Worm (Caenorhabditis elegans) whole organism, young adult: ENCODE results near the gene fntb-1.
A peak's percentile ranks its signal among the peaks of the same experiment; 100 is the strongest.

Source experiments
- F10E7.11 ChIP-seq: sonication (generic microtip); optimal IDR thresholded peaks from 2 replicates; lab custom pipeline; 2017; ENCODE audit warnings: mild to moderate bottlenecking, missing genetic modification characterization, moderate library complexity, missing compliant biosample characterization
- F37B4.10 ChIP-seq: fragments of 200-800 bp; sonication (Bioruptor generic); IDR thresholded peaks from 2 replicates; pipeline ENCODE4 v1.3.6; 2022; ENCODE audit warnings: missing genetic modification characterization, missing compliant biosample characterization
- F39B2.1 ChIP-seq: fragments of 200-800 bp; sonication (Bioruptor generic); IDR thresholded peaks from 2 replicates; pipeline ENCODE4 v1.3.6; 2022; ENCODE audit warnings: missing genetic modification reagents, missing genetic modification characterization, missing compliant biosample characterization
- F49E8.2 ChIP-seq: sonication (generic microtip); optimal IDR thresholded peaks from 3 replicates; lab custom pipeline; 2017; ENCODE audit warnings: missing genetic modification characterization, mild to moderate bottlenecking, missing compliant biosample characterization, antibody characterized with exemption, moderate library complexity; ENCODE audit not compliant: insufficient read depth
- F52B5.7 ChIP-seq: sonication (generic microtip); optimal IDR thresholded peaks from 2 replicates; lab custom pipeline; 2016; ENCODE audit warnings: mild to moderate bottlenecking, missing genetic modification characterization, missing compliant biosample characterization
- F57C9.4 ChIP-seq: sonication (generic microtip); optimal IDR thresholded peaks from 2 replicates; lab custom pipeline; 2017; ENCODE audit warnings: mild to moderate bottlenecking, missing genetic modification characterization, missing compliant biosample characterization
- K11D2.4 ChIP-seq: fragments of 200-800 bp; sonication (Bioruptor generic); IDR thresholded peaks from 2 replicates; pipeline ENCODE4 v1.3.6; 2022; ENCODE audit warnings: missing genetic modification reagents, missing genetic modification characterization, missing compliant biosample characterization
- K12H6.12 ChIP-seq: fragments of 200-800 bp; sonication (Bioruptor generic); optimal IDR thresholded peaks from 2 replicates; lab custom pipeline; 2018; ENCODE audit warnings: mild to moderate bottlenecking, missing genetic modification characterization, missing compliant biosample characterization
- T26A5.8 ChIP-seq: sonication (generic microtip); optimal IDR thresholded peaks from 2 replicates; lab custom pipeline; 2016; ENCODE audit warnings: missing genetic modification characterization, missing compliant biosample characterization
- Y95B8A.8 ChIP-seq: fragments of 200-800 bp; sonication (Bioruptor generic); IDR thresholded peaks from 2 replicates; pipeline ENCODE4 v1.3.6; 2022; ENCODE audit warnings: missing genetic modification reagents, missing genetic modification characterization, missing compliant biosample characterization
- ZK185.1 ChIP-seq: sonication (generic microtip); optimal IDR thresholded peaks from 2 replicates; lab custom pipeline; 2016; ENCODE audit warnings: mild to moderate bottlenecking, missing genetic modification characterization, missing compliant biosample characterization; ENCODE audit not compliant: poor library complexity, severe bottlenecking
- athp-1 ChIP-seq: sonication (generic microtip); optimal IDR thresholded peaks from 2 replicates; lab custom pipeline; 2017; ENCODE audit warnings: mild to moderate bottlenecking, missing genetic modification characterization, missing compliant biosample characterization
- attf-3 ChIP-seq: fragments of 200-800 bp; sonication (Bioruptor generic); conservative IDR thresholded peaks from 2 replicates; pipeline ENCODE4 v1.3.6; 2022; ENCODE audit warnings: missing genetic modification reagents, missing genetic modification characterization, missing compliant biosample characterization
- attf-5 ChIP-seq: fragments of 200-800 bp; sonication (Bioruptor generic); optimal IDR thresholded peaks from 2 replicates; lab custom pipeline; 2018; ENCODE audit warnings: mild to moderate bottlenecking, missing genetic modification characterization, missing compliant biosample characterization
- bed-1 ChIP-seq: fragments of 200-800 bp; sonication (Bioruptor generic); IDR thresholded peaks from 2 replicates; pipeline ENCODE4 v1.3.6; 2022; ENCODE audit warnings: missing genetic modification reagents, missing genetic modification characterization, missing compliant biosample characterization
- bed-2 ChIP-seq: fragments of 200-800 bp; sonication (Bioruptor generic); IDR thresholded peaks from 2 replicates; pipeline ENCODE4 v1.3.6; 2022; ENCODE audit warnings: missing genetic modification reagents, missing genetic modification characterization, missing compliant biosample characterization
- cebp-2 ChIP-seq: fragments of 200-800 bp; sonication (Bioruptor generic); IDR thresholded peaks from 2 replicates; pipeline ENCODE4 v1.3.6; 2022; ENCODE audit warnings: missing genetic modification characterization, missing compliant biosample characterization
- ceh-100 ChIP-seq: fragments of 200-800 bp; sonication (Bioruptor generic); IDR thresholded peaks from 2 replicates; pipeline ENCODE4 v1.3.6; 2022; ENCODE audit warnings: missing genetic modification reagents, missing genetic modification characterization, missing compliant biosample characterization
- ceh-27 ChIP-seq: fragments of 200-800 bp; sonication (Bioruptor generic); optimal IDR thresholded peaks from 2 replicates; lab custom pipeline; 2018; ENCODE audit warnings: mild to moderate bottlenecking, missing genetic modification characterization, moderate library complexity, missing compliant biosample characterization
- ceh-58 ChIP-seq: fragments of 200-800 bp; sonication (Bioruptor generic); IDR thresholded peaks from 2 replicates; pipeline ENCODE4 v1.3.6; 2022; ENCODE audit warnings: missing genetic modification characterization, missing compliant biosample characterization
- ceh-79 ChIP-seq: sonication (generic microtip); optimal IDR thresholded peaks from 2 replicates; lab custom pipeline; 2017; ENCODE audit warnings: mild to moderate bottlenecking, missing genetic modification characterization, missing compliant biosample characterization
- ceh-91 ChIP-seq: fragments of 200-800 bp; sonication (Bioruptor generic); IDR thresholded peaks from 2 replicates; pipeline ENCODE4 v1.3.6; 2022; ENCODE audit warnings: missing genetic modification reagents, missing genetic modification characterization, missing compliant biosample characterization
- dox-1 ChIP-seq: fragments of 200-800 bp; sonication (Bioruptor generic); IDR thresholded peaks from 2 replicates; pipeline ENCODE4 v1.3.6; 2022; ENCODE audit warnings: missing genetic modification reagents, missing genetic modification characterization, missing compliant biosample characterization
- egl-18 ChIP-seq: fragments of 200-800 bp; sonication (Bioruptor generic); IDR thresholded peaks from 2 replicates; pipeline ENCODE4 v1.3.6; 2022; ENCODE audit warnings: missing genetic modification reagents, missing genetic modification characterization, missing compliant biosample characterization
- ekl-4 ChIP-seq: fragments of 200-800 bp; sonication (Bioruptor generic); IDR thresholded peaks from 2 replicates; pipeline ENCODE4 v1.3.6; 2022; ENCODE audit warnings: missing genetic modification reagents, missing genetic modification characterization, missing compliant biosample characterization
- gei-17 ChIP-seq: fragments of 200-800 bp; sonication (Bioruptor generic); optimal IDR thresholded peaks from 2 replicates; lab custom pipeline; 2018; ENCODE audit warnings: mild to moderate bottlenecking, missing genetic modification characterization, missing compliant biosample characterization
- hlh-12 ChIP-seq: sonication (generic microtip); optimal IDR thresholded peaks from 2 replicates; lab custom pipeline; 2016; ENCODE audit warnings: missing genetic modification characterization, missing compliant biosample characterization
- hmg-1.2 ChIP-seq: fragments of 200-800 bp; sonication (Bioruptor generic); IDR thresholded peaks from 2 replicates; pipeline ENCODE4 v1.3.6; 2022; ENCODE audit warnings: missing genetic modification reagents, missing genetic modification characterization, missing compliant biosample characterization
- hsf-1 ChIP-seq: fragments of 200-800 bp; sonication (Bioruptor generic); IDR thresholded peaks from 2 replicates; pipeline ENCODE4 v1.3.6; 2022; ENCODE audit warnings: missing genetic modification reagents, missing genetic modification characterization, missing compliant biosample characterization
- lin-35 ChIP-seq, 3 experiments: fragments of 150-350 bp in 2 of 3; sonication (generic microtip) in 1 of 3; optimal IDR thresholded peaks; 2 replicates each; lab custom pipeline; 2014 to 2018; ENCODE audit warnings: missing biosample characterization in 3 of 3, missing genetic modification characterization in 3 of 3, missing genetic modification reagents in 3 of 3
- lin-54 ChIP-seq: fragments of 200-800 bp; sonication (Bioruptor generic); optimal IDR thresholded peaks from 2 replicates; lab custom pipeline; 2018; ENCODE audit warnings: mild to moderate bottlenecking, missing genetic modification characterization, missing compliant biosample characterization
- lir-1 ChIP-seq: fragments of 200-800 bp; sonication (Bioruptor generic); conservative IDR thresholded peaks from 2 replicates; pipeline ENCODE4 v1.3.6; 2022; ENCODE audit warnings: missing genetic modification reagents, missing genetic modification characterization, missing compliant biosample characterization
- mcd-1 ChIP-seq: fragments of 200-800 bp; sonication (Bioruptor generic); IDR thresholded peaks from 2 replicates; pipeline ENCODE4 v1.3.6; 2022; ENCODE audit warnings: missing genetic modification reagents, missing genetic modification characterization, missing compliant biosample characterization
- mxl-1 ChIP-seq: sonication (generic microtip); optimal IDR thresholded peaks from 2 replicates; lab custom pipeline; 2016; ENCODE audit warnings: missing genetic modification characterization, missing compliant biosample characterization
- nfya-1 ChIP-seq: sonication (generic microtip); optimal IDR thresholded peaks from 2 replicates; lab custom pipeline; 2017; ENCODE audit warnings: antibody characterized with exemption, missing compliant biosample characterization, missing genetic modification characterization, borderline replicate concordance; ENCODE audit not compliant: insufficient read depth
- nfyb-1 ChIP-seq: fragments of 200-800 bp; sonication (Bioruptor generic); IDR thresholded peaks from 2 replicates; pipeline ENCODE4 v1.3.6; 2022; ENCODE audit warnings: missing genetic modification reagents, missing genetic modification characterization, missing compliant biosample characterization
- nhr-80 ChIP-seq: sonication (generic microtip); optimal IDR thresholded peaks from 2 replicates; lab custom pipeline; 2016; ENCODE audit warnings: missing genetic modification characterization, missing compliant biosample characterization
- pha-4 ChIP-seq: fragments of 150-350 bp; sonication (generic microtip); optimal IDR thresholded peaks from 2 replicates; lab custom pipeline; 2014; ENCODE audit warnings: missing biosample characterization, missing genetic modification reagents, missing genetic modification characterization
- repo-1 ChIP-seq: sonication (generic microtip); optimal IDR thresholded peaks from 2 replicates; lab custom pipeline; 2017; ENCODE audit warnings: mild to moderate bottlenecking, missing genetic modification characterization, missing compliant biosample characterization
- sea-2 ChIP-seq: fragments of 200-800 bp; sonication (Bioruptor generic); IDR thresholded peaks from 2 replicates; pipeline ENCODE4 v1.3.6; 2022; ENCODE audit warnings: missing genetic modification characterization, missing compliant biosample characterization
- snpc-4 ChIP-seq, 5 experiments: fragments of 150-350 bp in 1 of 5; sonication (generic microtip) in 4 of 5; optimal IDR thresholded peaks; 2 replicates each; lab custom pipeline; 2014 to 2018; ENCODE audit warnings: missing genetic modification characterization in 5 of 5, missing biosample characterization in 3 of 5, antibody characterized with exemption in 2 of 5, mild to moderate bottlenecking in 2 of 5, missing compliant biosample characterization in 2 of 5, missing genotype in 2 of 5, moderate library complexity in 2 of 5, missing genetic modification reagents in 1 of 5
- somi-1 ChIP-seq: fragments of 200-800 bp; sonication (Bioruptor generic); optimal IDR thresholded peaks from 2 replicates; lab custom pipeline; 2018; ENCODE audit warnings: mild to moderate bottlenecking, missing genetic modification characterization, missing compliant biosample characterization
- sptf-2 ChIP-seq: fragments of 200-800 bp; sonication (Bioruptor generic); optimal IDR thresholded peaks from 2 replicates; lab custom pipeline; 2018; ENCODE audit warnings: mild to moderate bottlenecking, missing genetic modification characterization, missing compliant biosample characterization
- unc-130 ChIP-seq: sonication (generic microtip); optimal IDR thresholded peaks from 2 replicates; lab custom pipeline; 2016; ENCODE audit warnings: missing genetic modification reagents, missing genetic modification characterization, missing compliant biosample characterization
- unc-62 ChIP-seq: fragments of 150-350 bp; optimal IDR thresholded peaks from 2 replicates; lab custom pipeline; 2014; ENCODE audit warnings: missing biosample characterization, missing genetic modification reagents, missing genetic modification characterization
- ztf-18 ChIP-seq: sonication (generic microtip); optimal IDR thresholded peaks from 2 replicates; lab custom pipeline; 2016; ENCODE audit warnings: missing genotype, mild to moderate bottlenecking, missing genetic modification characterization, missing compliant biosample characterization
- ztf-22 ChIP-seq: fragments of 200-800 bp; sonication (Bioruptor generic); optimal IDR thresholded peaks from 2 replicates; lab custom pipeline; 2018; ENCODE audit warnings: mild to moderate bottlenecking, missing genetic modification characterization, moderate library complexity, missing compliant biosample characterization
- ztf-25 ChIP-seq: fragments of 200-800 bp; sonication (Bioruptor generic); IDR thresholded peaks from 2 replicates; pipeline ENCODE4 v1.3.6; 2022; ENCODE audit warnings: missing genetic modification reagents, missing genetic modification characterization, missing compliant biosample characterization
- ztf-28 ChIP-seq: fragments of 200-800 bp; sonication (Bioruptor generic); IDR thresholded peaks from 2 replicates; pipeline ENCODE4 v1.3.6; 2022; ENCODE audit warnings: missing genetic modification reagents, missing genetic modification characterization, missing compliant biosample characterization

The fntb-1 gene

DNA sequence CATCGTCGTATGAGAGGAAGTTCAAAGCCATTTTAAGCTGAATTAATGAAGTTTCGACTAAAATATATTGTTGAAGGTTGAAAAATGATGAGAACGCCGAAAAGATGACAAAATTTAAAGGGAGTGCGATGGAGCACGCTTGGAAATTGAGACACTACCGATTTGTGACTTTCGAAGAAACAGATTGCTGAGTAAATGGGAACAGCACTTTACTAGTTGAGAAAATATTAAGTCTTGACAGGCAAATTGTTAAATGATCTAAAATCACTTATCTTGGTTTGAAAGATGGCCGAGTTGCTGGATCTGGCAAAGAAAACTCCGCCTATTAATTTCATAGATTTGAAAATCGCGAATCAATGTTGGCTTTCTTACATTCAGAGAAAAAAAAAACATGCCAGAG is 24.2 kb upstream of the fntb-1 start, which contains the start of gene rpoa-12:
rpoa-12 (minus strand) TSS at position 37 of the 400 bp plus-strand sequence.
- TF ChIP-seq Y95B8A.8, result no peak
- TF ChIP-seq bed-2, result no peak
- TF ChIP-seq F10E7.11 (tag; lab: Kevin White, UChicago), result no peak
- no peak for TF ChIP-seq egl-18
- TF ChIP-seq unc-130, result peak; percentile 8
- TF ChIP-seq hsf-1, result 0 out of 2 replicates have a peak, but pooled peaks have one; percentile 38
- 0 out of 2 replicates have a peak, but pooled peaks have one; percentile 34 for TF ChIP-seq ekl-4 (GFP tag; lab: Robert Waterston, UW)
- no peak for TF ChIP-seq attf-3 (GFP tag; lab: Robert Waterston, UW)
- no peak for TF ChIP-seq F39B2.1 (GFP tag; lab: Robert Waterston, UW)
- TF ChIP-seq sea-2, result no peak
- no peak for TF ChIP-seq F52B5.7
- TF ChIP-seq pha-4 (tag; lab: Kevin White, UChicago), result no peak
- TF ChIP-seq repo-1 (tag; lab: Kevin White, UChicago), result no peak
- no peak for TF ChIP-seq hmg-1.2 (GFP tag; lab: Robert Waterston, UW)
- no peak for TF ChIP-seq cebp-2 (GFP tag; lab: Robert Waterston, UW)
- no peak for TF ChIP-seq F57C9.4 (tag; lab: Kevin White, UChicago)
- no peak for TF ChIP-seq hlh-12 (tag; lab: Kevin White, UChicago)
- TF ChIP-seq ceh-79, result no peak
- no peak for TF ChIP-seq ztf-28
- no peak for TF ChIP-seq F49E8.2 (tag; lab: Kevin White, UChicago)
- TF ChIP-seq sptf-2 (GFP tag; lab: Kevin White, UChicago), result no peak
- TF ChIP-seq mxl-1 (tag; lab: Kevin White, UChicago), result no peak
- TF ChIP-seq unc-62 (GFP tag; lab: Kevin White, UChicago), result no peak
- no peak for TF ChIP-seq lin-35 (GFP tag; optimal IDR thresholded peaks at IDR 0.05; lab: Kevin White, UChicago)
- TF ChIP-seq lin-54, result no peak
- no peak for TF ChIP-seq ceh-58 (GFP tag; lab: Robert Waterston, UW)
- no peak for TF ChIP-seq gei-17 (GFP tag; lab: Kevin White, UChicago)
- TF ChIP-seq K11D2.4 (GFP tag; lab: Robert Waterston, UW), result no peak
- TF ChIP-seq mcd-1 (GFP tag; lab: Robert Waterston, UW), result peak; percentile 42; the same call in 1 of the 2 replicates
- no peak for TF ChIP-seq T26A5.8 (tag; lab: Kevin White, UChicago)
- no peak for TF ChIP-seq ztf-22 (GFP tag; lab: Kevin White, UChicago)
- peak; percentile 88 for TF ChIP-seq ceh-100 (GFP tag; lab: Robert Waterston, UW)
- TF ChIP-seq ztf-25 (GFP tag; lab: Robert Waterston, UW), result 0 out of 2 replicates have a peak, but pooled peaks have one; percentile 23
- TF ChIP-seq dox-1, result no peak
- TF ChIP-seq ZK185.1 (tag; lab: Kevin White, UChicago), result no peak
- peak; percentile 17 for TF ChIP-seq K12H6.12 (tag; lab: Kevin White, UChicago)
- no peak for TF ChIP-seq snpc-4 (GFP tag; optimal IDR thresholded peaks at IDR 0.05; lab: Kevin White, UChicago)
- TF ChIP-seq snpc-4 (tag; optimal IDR thresholded peaks at IDR 0.05; lab: Kevin White, UChicago), result peak in 1 of 4 experiments; percentile 42
- TF ChIP-seq attf-5 (GFP tag; lab: Kevin White, UChicago), result peak; percentile 8
- TF ChIP-seq F37B4.10 (GFP tag; lab: Robert Waterston, UW), result no peak
- TF ChIP-seq bed-1 (GFP tag; lab: Robert Waterston, UW), result no peak
- no peak for TF ChIP-seq athp-1 (tag; lab: Kevin White, UChicago)
- TF ChIP-seq ceh-91 (GFP tag; lab: Robert Waterston, UW), result no peak
- TF ChIP-seq somi-1, result no peak
- TF ChIP-seq ztf-18 (tag; lab: Kevin White, UChicago), result peak; percentile 5
- no peak for TF ChIP-seq lir-1
- TF ChIP-seq nfya-1 (tag; lab: Kevin White, UChicago), result no peak
- TF ChIP-seq ceh-27, result peak; percentile 39
- TF ChIP-seq nhr-80 (tag; lab: Kevin White, UChicago), result no peak
- TF ChIP-seq nfyb-1 (GFP tag; lab: Robert Waterston, UW), result no peak
